Fruit fly (Drosophila melanogaster) whole organism, embryonic: ENCODE results near the gene CG31974.

Experiments used
- Ada2b ChIP-seq: fragments of 200-800 bp; sonication (Bioruptor generic); IDR thresholded peaks from 2 replicates; pipeline ENCODE4 v1.3.6; 2022; ENCODE audit warnings: missing biosample characterization, missing genetic modification characterization
- CG10209 ChIP-seq: fragments of 200-800 bp; sonication (Bioruptor generic); optimal IDR thresholded peaks from 3 replicates; lab custom pipeline; 2017; ENCODE audit warnings: missing biosample characterization, mild to moderate bottlenecking, missing genetic modification characterization, missing genetic modification reagents
- CG10654 ChIP-seq: fragments of 200-800 bp; sonication (Bioruptor generic); optimal IDR thresholded peaks from 2 replicates; lab custom pipeline; 2016; ENCODE audit warnings: missing biosample characterization, missing genetic modification characterization
- CG11695 ChIP-seq: fragments of 200-800 bp; sonication (Bioruptor generic); IDR thresholded peaks from 3 replicates; pipeline ENCODE4 v1.3.6; 2022; ENCODE audit warnings: missing biosample characterization, missing genetic modification characterization
- CG12391 ChIP-seq: fragments of 200-800 bp; sonication (Bioruptor generic); optimal IDR thresholded peaks from 3 replicates; lab custom pipeline; 2018; ENCODE audit warnings: missing biosample characterization, mild to moderate bottlenecking, missing genetic modification characterization, moderate library complexity
- CG12659 ChIP-seq: fragments of 200-800 bp; sonication (Bioruptor generic); optimal IDR thresholded peaks from 3 replicates; lab custom pipeline; 2017; ENCODE audit warnings: mild to moderate bottlenecking, missing biosample characterization, missing genetic modification reagents, missing genetic modification characterization
- CG1529 ChIP-seq: fragments of 200-800 bp; sonication (Bioruptor generic); optimal IDR thresholded peaks from 3 replicates; lab custom pipeline; 2018; ENCODE audit warnings: missing biosample characterization, missing genetic modification characterization
- CG17186 ChIP-seq: fragments of 200-800 bp; sonication (Bioruptor generic); optimal IDR thresholded peaks from 3 replicates; lab custom pipeline; 2017; ENCODE audit warnings: missing biosample characterization, missing genetic modification reagents, missing genetic modification characterization
- CG18476 ChIP-seq: fragments of 200-800 bp; sonication (Bioruptor generic); optimal IDR thresholded peaks from 2 replicates; lab custom pipeline; 2016; ENCODE audit warnings: missing biosample characterization, mild to moderate bottlenecking, missing genetic modification characterization
- CG2120 ChIP-seq: fragments of 200-800 bp; sonication (Bioruptor generic); optimal IDR thresholded peaks from 3 replicates; lab custom pipeline; 2016; ENCODE audit warnings: missing biosample characterization, missing genetic modification characterization
- CG2199 ChIP-seq: fragments of 200-800 bp; sonication (Bioruptor generic); IDR thresholded peaks from 3 replicates; pipeline ENCODE4 v1.3.6; 2022; ENCODE audit warnings: missing biosample characterization, missing genetic modification characterization
- CG2678 ChIP-seq: fragments of 200-800 bp; sonication (Bioruptor generic); optimal IDR thresholded peaks from 3 replicates; lab custom pipeline; 2019; ENCODE audit warnings: missing biosample characterization, mild to moderate bottlenecking, missing genetic modification characterization, moderate library complexity
- CG4404 ChIP-seq: fragments of 200-800 bp; sonication (Bioruptor generic); IDR thresholded peaks from 2 replicates; pipeline ENCODE4 v1.3.6; 2022; ENCODE audit warnings: missing biosample characterization, missing genetic modification characterization
- CG4617 ChIP-seq: fragments of 200-800 bp; sonication (Bioruptor generic); optimal IDR thresholded peaks from 3 replicates; lab custom pipeline; 2016; ENCODE audit warnings: missing biosample characterization, missing genetic modification characterization, borderline replicate concordance
- CG4854 ChIP-seq: fragments of 200-800 bp; sonication (Bioruptor generic); optimal IDR thresholded peaks from 2 replicates; lab custom pipeline; 2016; ENCODE audit warnings: missing biosample characterization, missing genetic modification characterization, inconsistent platforms
- CG6272 ChIP-seq: fragments of 200-800 bp; sonication (Bioruptor generic); IDR thresholded peaks from 2 replicates; pipeline ENCODE4 v1.3.6; 2022; ENCODE audit warnings: missing biosample characterization, missing genetic modification characterization
- CG7357 ChIP-seq: fragments of 200-800 bp; sonication (Bioruptor generic); IDR thresholded peaks from 3 replicates; pipeline ENCODE4 v1.3.6; 2022; ENCODE audit warnings: missing biosample characterization, missing genetic modification characterization
- CG7928 ChIP-seq: fragments of 200-800 bp; sonication (Bioruptor generic); optimal IDR thresholded peaks from 2 replicates; lab custom pipeline; 2017; ENCODE audit warnings: missing biosample characterization, mild to moderate bottlenecking, missing genetic modification characterization
- CG7963 ChIP-seq: fragments of 200-800 bp; sonication (Bioruptor generic); IDR thresholded peaks from 3 replicates; pipeline ENCODE4 v1.3.6; 2022; ENCODE audit warnings: missing biosample characterization, missing genetic modification characterization; ENCODE audit not compliant: partially characterized antibody
- Chrac-16 ChIP-seq: fragments of 200-800 bp; sonication (Bioruptor generic); optimal IDR thresholded peaks from 3 replicates; lab custom pipeline; 2016; ENCODE audit warnings: missing biosample characterization, missing genetic modification characterization
- D ChIP-seq, 2 experiments: fragments of 200-800 bp in 1 of 2; fragments of >200 bp in 1 of 2; sonication (Bioruptor generic) in 1 of 2; optimal IDR thresholded peaks; 2 replicates in 1 of 2; 3 replicates in 1 of 2; lab custom pipeline; 2017; ENCODE audit warnings: mild to moderate bottlenecking in 1 of 2, missing biosample characterization in 1 of 2, missing genetic modification characterization in 1 of 2, missing genetic modification reagents in 1 of 2
- Dad ChIP-seq: fragments of 200-800 bp; sonication (Bioruptor generic); optimal IDR thresholded peaks from 3 replicates; lab custom pipeline; 2016; ENCODE audit warnings: missing biosample characterization, missing genetic modification characterization
- Dbx ChIP-seq: fragments of 200-800 bp; sonication (Bioruptor generic); IDR thresholded peaks from 3 replicates; pipeline ENCODE4 v1.3.6; 2022; ENCODE audit warnings: missing biosample characterization, missing genetic modification characterization
- Dip2 ChIP-seq: fragments of 200-800 bp; sonication (Bioruptor generic); IDR thresholded peaks from 2 replicates; pipeline ENCODE4 v1.3.6; 2022; ENCODE audit warnings: missing biosample characterization, missing genetic modification characterization
- Dll ChIP-seq: fragments of 200-800 bp; sonication (Bioruptor generic); IDR thresholded peaks from 4 replicates; pipeline ENCODE4 v1.3.6; 2022; ENCODE audit warnings: missing biosample characterization, missing genetic modification characterization; ENCODE audit not compliant: partially characterized antibody
- Doc2 ChIP-seq: fragments of 200-800 bp; sonication (Bioruptor generic); IDR thresholded peaks from 2 replicates; pipeline ENCODE4 v1.3.6; 2022; ENCODE audit warnings: missing biosample characterization, missing genetic modification characterization
- Dref ChIP-seq: fragments of 200-800 bp; sonication (Bioruptor generic); IDR thresholded peaks from 2 replicates; pipeline ENCODE4 v1.3.6; 2022; ENCODE audit warnings: missing biosample characterization, missing genetic modification characterization
- E2f2 ChIP-seq: fragments of 200-800 bp; sonication (Bioruptor generic); IDR thresholded peaks from 2 replicates; pipeline ENCODE4 v1.3.6; 2022; ENCODE audit warnings: missing biosample characterization, missing genetic modification characterization
- HLH4C ChIP-seq: fragments of 200-800 bp; sonication (Bioruptor generic); IDR thresholded peaks from 3 replicates; pipeline ENCODE4 v1.3.6; 2022; ENCODE audit warnings: missing biosample characterization, missing genetic modification characterization; ENCODE audit not compliant: partially characterized antibody
- Hr78 ChIP-seq, 2 experiments: fragments of 200-800 bp in 1 of 2; fragments of >200 bp in 1 of 2; sonication (Bioruptor generic) in 1 of 2; optimal IDR thresholded peaks; 2 replicates each; lab custom pipeline; 2017 to 2019; ENCODE audit warnings: missing biosample characterization in 2 of 2, missing genetic modification characterization in 2 of 2, mild to moderate bottlenecking in 1 of 2, moderate library complexity in 1 of 2
- Lhr ChIP-seq: fragments of 200-800 bp; sonication (Bioruptor generic); optimal IDR thresholded peaks from 3 replicates; lab custom pipeline; 2017; ENCODE audit warnings: mild to moderate bottlenecking, missing biosample characterization, missing genetic modification reagents, missing genetic modification characterization
- MBD-R2 ChIP-seq: fragments of 200-800 bp; sonication (Bioruptor generic); IDR thresholded peaks from 2 replicates; pipeline ENCODE4 v1.3.6; 2022; ENCODE audit warnings: missing biosample characterization, missing genetic modification characterization
- amos ChIP-seq: fragments of 200-800 bp; sonication (Bioruptor generic); IDR thresholded peaks from 2 replicates; pipeline ENCODE4 v1.3.6; 2022; ENCODE audit warnings: missing biosample characterization, missing genetic modification characterization; ENCODE audit not compliant: partially characterized antibody
- ara ChIP-seq: fragments of 200-800 bp; sonication (Bioruptor generic); IDR thresholded peaks from 2 replicates; pipeline ENCODE4 v1.3.6; 2022; ENCODE audit warnings: missing biosample characterization, missing genetic modification characterization
- bbx ChIP-seq: fragments of 200-800 bp; sonication (Bioruptor generic); IDR thresholded peaks from 2 replicates; pipeline ENCODE4 v1.3.6; 2022; ENCODE audit warnings: missing biosample characterization, missing genetic modification characterization; ENCODE audit not compliant: partially characterized antibody
- dpn ChIP-seq, 2 experiments: fragments of 200-800 bp; sonication (Bioruptor generic); optimal IDR thresholded peaks; 3 replicates each; lab custom pipeline; 2016; ENCODE audit warnings: missing biosample characterization in 2 of 2, missing genetic modification characterization in 2 of 2
- esg ChIP-seq: fragments of 200-800 bp; sonication (Bioruptor generic); conservative IDR thresholded peaks from 2 replicates; pipeline ENCODE4 v1.3.6; 2022; ENCODE audit warnings: missing biosample characterization, missing genetic modification characterization
- kay ChIP-seq: fragments of 200-800 bp; sonication (Bioruptor generic); optimal IDR thresholded peaks from 2 replicates; lab custom pipeline; 2016; ENCODE audit warnings: missing biosample characterization, missing genetic modification characterization
- nom ChIP-seq: fragments of 200-800 bp; sonication (Bioruptor generic); optimal IDR thresholded peaks from 2 replicates; lab custom pipeline; 2017; ENCODE audit warnings: missing biosample characterization, missing genetic modification characterization, mild to moderate bottlenecking, moderate library complexity, missing genetic modification reagents
- pnt ChIP-seq: fragments of 200-800 bp; sonication (Bioruptor generic); optimal IDR thresholded peaks from 3 replicates; lab custom pipeline; 2016; ENCODE audit warnings: missing biosample characterization, missing genetic modification characterization
- prd ChIP-seq, 3 experiments: fragments of >200 bp in 2 of 3; fragments of 200-800 bp in 1 of 3; sonication (Bioruptor generic) in 1 of 3; optimal IDR thresholded peaks in 2 of 3; IDR thresholded peaks in 1 of 3; 2 replicates in 2 of 3; 3 replicates in 1 of 3; pipeline versions ENCODE4 v1.3.6 to Lab custom; 2017 to 2022; ENCODE audit warnings: missing biosample characterization in 1 of 3, missing genetic modification characterization in 1 of 3
- sna ChIP-seq: fragments of 200-800 bp; sonication (Bioruptor generic); IDR thresholded peaks from 2 replicates; pipeline ENCODE4 v1.3.6; 2022; ENCODE audit warnings: missing biosample characterization, missing genetic modification characterization; ENCODE audit not compliant: partially characterized antibody
- tin ChIP-seq: fragments of 200-800 bp; sonication (Bioruptor generic); optimal IDR thresholded peaks from 3 replicates; lab custom pipeline; 2016; ENCODE audit warnings: missing biosample characterization, missing genetic modification characterization
- tx ChIP-seq: fragments of 200-800 bp; sonication (Bioruptor generic); optimal IDR thresholded peaks from 2 replicates; lab custom pipeline; 2016; ENCODE audit warnings: missing biosample characterization, missing genetic modification characterization
- zen ChIP-seq: fragments of 200-800 bp; sonication (Bioruptor generic); optimal IDR thresholded peaks from 3 replicates; lab custom pipeline; 2018; ENCODE audit warnings: missing biosample characterization, mild to moderate bottlenecking, missing genetic modification characterization, moderate library complexity
- zen2 ChIP-seq: fragments of 200-800 bp; sonication (Bioruptor generic); IDR thresholded peaks from 3 replicates; pipeline ENCODE4 v1.3.6; 2022; ENCODE audit warnings: missing biosample characterization, missing genetic modification characterization; ENCODE audit not compliant: partially characterized antibody
- zfh1 ChIP-seq: fragments of 200-800 bp; sonication (Bioruptor generic); IDR thresholded peaks from 3 replicates; pipeline ENCODE4 v1.3.6; 2022; ENCODE audit warnings: missing biosample characterization, missing genetic modification characterization

Gene CG31974

DNA sequence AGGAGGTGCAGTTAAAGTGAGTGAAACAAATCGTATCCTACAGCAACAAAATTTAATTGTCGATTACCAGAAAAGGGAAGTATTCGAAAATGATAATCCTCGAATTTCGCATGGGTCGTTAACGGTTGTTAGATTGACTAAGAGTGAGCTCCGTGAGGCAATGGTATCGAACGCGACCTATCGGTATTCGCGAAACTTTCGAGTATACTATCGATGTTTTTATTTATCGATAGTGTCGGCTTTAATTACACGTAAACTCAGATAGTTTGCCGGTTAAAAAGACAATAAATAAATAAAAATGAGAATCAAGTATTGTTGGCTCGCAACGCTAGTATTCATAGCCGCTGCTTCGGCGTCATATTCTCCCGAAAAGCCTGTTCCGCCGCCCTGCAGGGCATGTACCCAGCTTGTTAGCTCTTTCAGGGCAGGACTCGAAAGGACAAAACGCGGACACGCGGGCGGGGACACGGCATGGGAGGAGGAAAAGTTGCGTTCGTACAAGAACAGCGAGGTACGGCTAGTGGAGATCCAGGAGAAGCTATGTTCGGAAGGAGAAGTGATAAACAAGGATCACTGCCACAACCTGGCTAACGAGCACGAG, 40.6 kb downstream of the CG31974 start, which contains the start of gene Creld (continued):
- TF ChIP-seq sna (GFP tag; lab: Robert Waterston, UW) (peak; percentile 100), CG10209 (GFP tag; lab: Kevin White, UChicago) (no peak), HLH4C (GFP tag; lab: Robert Waterston, UW) (peak; percentile 100), zfh1 (GFP tag; lab: Robert Waterston, UW) (0 out of 3 replicates have a peak, but pooled peaks have one; percentile 22), CG4617 (GFP tag; lab: Kevin White, UChicago) (peak; percentile 54), Hr78 (GFP tag; optimal IDR thresholded peaks at IDR 0.05; lab: Kevin White, UChicago) (peak in 1 of 2 experiments; percentile 98), CG7963 (GFP tag; lab: Robert Waterston, UW) (peak; percentile 99), prd (optimal IDR thresholded peaks at IDR 0.05; lab: Kevin White, UChicago) (no peak), prd (GFP tag; IDR thresholded peaks at IDR 0.05; lab: Robert Waterston, UW) (no peak), CG17186 (GFP tag; lab: Kevin White, UChicago) (peak; percentile 45), zen (tag; lab: Kevin White, UChicago) (peak; percentile 50), CG2120 (GFP tag; lab: Kevin White, UChicago) (peak; percentile 9), E2f2 (peak; percentile 72), CG12659 (GFP tag; lab: Kevin White, UChicago) (peak; percentile 63), CG7357 (GFP tag; lab: Robert Waterston, UW) (no peak), zen2 (GFP tag; lab: Robert Waterston, UW) (peak; percentile 100), amos (GFP tag; lab: Robert Waterston, UW) (peak; percentile 100), ara (no peak), CG4854 (GFP tag; lab: Kevin White, UChicago) (peak; percentile 29)

DNA sequence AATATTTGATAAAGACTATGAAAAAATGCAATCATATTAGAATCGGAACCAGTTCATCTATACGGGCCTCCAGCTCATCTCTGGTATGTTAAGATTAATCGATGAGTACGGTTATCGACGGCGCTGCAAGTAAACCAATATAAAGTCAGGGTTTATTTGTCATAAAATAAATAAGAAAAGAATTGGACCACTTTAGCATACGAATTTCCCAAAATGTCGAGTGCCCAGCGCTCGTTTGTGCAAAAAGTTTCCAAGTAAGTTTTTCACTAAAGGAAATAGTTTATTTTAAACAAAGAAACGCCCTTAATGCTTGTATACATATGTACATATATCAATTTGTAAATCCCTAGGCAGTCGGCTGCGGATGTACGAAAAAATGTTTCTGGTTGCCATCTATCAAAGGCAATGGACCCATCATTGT, 48.2 kb downstream of the CG31974 start, which contains the start of gene Zir:
TSS of gene Zir (plus strand) at position 101 of the 421 bp plus-strand sequence.
- TF ChIP-seq CG6272 (no peak), Ada2b (GFP tag; lab: Robert Waterston, UW) (no peak), ara (no peak), CG7928 (GFP tag; lab: Kevin White, UChicago) (peak; percentile 7), Doc2 (GFP tag; lab: Robert Waterston, UW) (no peak), Dad (GFP tag; lab: Kevin White, UChicago) (no peak), CG10654 (GFP tag; lab: Kevin White, UChicago) (no peak), zfh1 (GFP tag; lab: Robert Waterston, UW) (no peak), esg (GFP tag; lab: Robert Waterston, UW) (no peak), kay (no peak), CG1529 (GFP tag; lab: Kevin White, UChicago) (no peak), Dip2 (GFP tag; lab: Robert Waterston, UW) (no peak), D (optimal IDR thresholded peaks at IDR 0.05; lab: Kevin White, UChicago) (no peak), D (GFP tag; optimal IDR thresholded peaks at IDR 0.05; lab: Kevin White, UChicago) (no peak), CG2199 (GFP tag; lab: Robert Waterston, UW) (0 out of 3 replicates have a peak, but pooled peaks have one; percentile 20), Chrac-16 (no peak), CG11695 (GFP tag; lab: Robert Waterston, UW) (no peak), Dref (GFP tag; lab: Robert Waterston, UW) (peak; percentile 72), CG2678 (tag; lab: Kevin White, UChicago) (no peak), bbx (peak; percentile 80), CG12391 (tag; lab: Kevin White, UChicago) (peak; percentile 39), Dll (peak; percentile 66; the same call in 2 of the 4 replicates), nom (peak; percentile 17), tin (no peak), dpn (GFP tag; optimal IDR thresholded peaks at IDR 0.05; lab: Kevin White, UChicago) (no peak), CG4404 (no peak), pnt (GFP tag; lab: Kevin White, UChicago) (no peak), MBD-R2 (GFP tag; lab: Robert Waterston, UW) (peak; percentile 35; the same call in 1 of the 2 replicates), Lhr (GFP tag; lab: Kevin White, UChicago) (no peak), Dbx (no peak), CG18476 (no peak), tx (GFP tag; lab: Kevin White, UChicago) (no peak)
